Worm (Caenorhabditis elegans) whole organism, L4 larva: ENCODE results near the gene F45D3.2.

ENCODE experiments used
- F10B5.3 ChIP-seq: sonication (generic microtip); optimal IDR thresholded peaks from 2 replicates; lab custom pipeline; 2016; ENCODE audit warnings: mild to moderate bottlenecking, missing genetic modification characterization, missing compliant biosample characterization
- F49E8.2 ChIP-seq: sonication (generic microtip); optimal IDR thresholded peaks from 2 replicates; lab custom pipeline; 2016; ENCODE audit warnings: missing compliant biosample characterization, mild to moderate bottlenecking, missing genetic modification characterization, borderline replicate concordance
- T20F7.1 ChIP-seq: fragments of 200-800 bp; sonication (Bioruptor generic); optimal IDR thresholded peaks from 2 replicates; lab custom pipeline; 2018; ENCODE audit warnings: mild to moderate bottlenecking, missing genetic modification characterization, missing compliant biosample characterization
- T26A8.4 ChIP-seq: fragments of 200-800 bp; sonication (Bioruptor generic); IDR thresholded peaks from 2 replicates; pipeline ENCODE4 v1.3.6; 2022; ENCODE audit warnings: missing genetic modification characterization, missing compliant biosample characterization
- Y105C5A.15 ChIP-seq: fragments of 200-800 bp; sonication (Bioruptor generic); IDR thresholded peaks from 2 replicates; pipeline ENCODE4 v1.3.6; 2022; ENCODE audit warnings: missing genetic modification characterization, missing compliant biosample characterization
- Y5F2A.4 ChIP-seq: fragments of 200-800 bp; sonication (Bioruptor generic); optimal IDR thresholded peaks from 2 replicates; lab custom pipeline; 2018; ENCODE audit warnings: mild to moderate bottlenecking, missing genetic modification characterization, missing compliant biosample characterization
- attf-4 ChIP-seq: sonication (generic microtip); optimal IDR thresholded peaks from 3 replicates; lab custom pipeline; 2017; ENCODE audit warnings: missing biosample characterization, missing genetic modification characterization
- ceh-20 ChIP-seq: fragments of 200-800 bp; sonication (Bioruptor generic); IDR thresholded peaks from 2 replicates; pipeline ENCODE4 v1.3.6; 2022; ENCODE audit warnings: missing genetic modification reagents, missing genetic modification characterization, missing compliant biosample characterization
- ceh-28 ChIP-seq: fragments of 150-350 bp; optimal IDR thresholded peaks from 2 replicates; lab custom pipeline; 2014; ENCODE audit warnings: missing biosample characterization, missing genetic modification reagents, missing genetic modification characterization
- ceh-32 ChIP-seq: sonication (generic microtip); optimal IDR thresholded peaks from 2 replicates; lab custom pipeline; 2016; ENCODE audit warnings: mild to moderate bottlenecking, missing genetic modification characterization, missing compliant biosample characterization; ENCODE audit not compliant: poor library complexity
- ces-1 ChIP-seq: fragments of 150-350 bp; sonication (generic microtip); optimal IDR thresholded peaks from 4 replicates; lab custom pipeline; 2014; ENCODE audit warnings: missing biosample characterization, missing genetic modification reagents, missing genetic modification characterization
- ctbp-1 ChIP-seq: fragments of 200-800 bp; sonication (Bioruptor generic); IDR thresholded peaks from 2 replicates; pipeline ENCODE4 v1.3.6; 2022; ENCODE audit warnings: missing genetic modification reagents, missing genetic modification characterization, missing compliant biosample characterization
- daf-12 ChIP-seq: fragments of 150-350 bp; optimal IDR thresholded peaks from 2 replicates; lab custom pipeline; 2014; ENCODE audit warnings: missing biosample characterization, missing genetic modification reagents, missing genetic modification characterization
- dmd-9 ChIP-seq: fragments of 200-800 bp; sonication (Bioruptor generic); IDR thresholded peaks from 2 replicates; pipeline ENCODE4 v1.3.6; 2022; ENCODE audit warnings: missing genetic modification reagents, missing genetic modification characterization, missing compliant biosample characterization
- dve-1 ChIP-seq: sonication (generic microtip); optimal IDR thresholded peaks from 2 replicates; lab custom pipeline; 2017; ENCODE audit warnings: antibody characterized with exemption, mild to moderate bottlenecking, missing genetic modification characterization, missing compliant biosample characterization; ENCODE audit not compliant: insufficient read depth
- fkh-10 ChIP-seq: fragments of 150-350 bp; optimal IDR thresholded peaks from 2 replicates; lab custom pipeline; 2014; ENCODE audit warnings: missing biosample characterization, missing genetic modification reagents, missing genetic modification characterization
- gei-8 ChIP-seq: fragments of 200-800 bp; sonication (Bioruptor generic); optimal IDR thresholded peaks from 2 replicates; lab custom pipeline; 2018; ENCODE audit warnings: mild to moderate bottlenecking, missing genetic modification characterization, missing compliant biosample characterization
- hlh-11 ChIP-seq: fragments of 200-800 bp; sonication (Bioruptor generic); optimal IDR thresholded peaks from 2 replicates; lab custom pipeline; 2018; ENCODE audit warnings: mild to moderate bottlenecking, missing genetic modification characterization, missing compliant biosample characterization
- hlh-30 ChIP-seq: sonication (generic microtip); optimal IDR thresholded peaks from 2 replicates; lab custom pipeline; 2017; ENCODE audit warnings: antibody characterized with exemption, mild to moderate bottlenecking, missing genetic modification characterization, missing compliant biosample characterization; ENCODE audit not compliant: insufficient read depth
- lin-13 ChIP-seq: fragments of 150-350 bp; optimal IDR thresholded peaks from 2 replicates; lab custom pipeline; 2014; ENCODE audit warnings: missing biosample characterization, missing genetic modification reagents, missing genetic modification characterization
- lin-15B ChIP-seq: fragments of 150-350 bp; sonication (generic microtip); optimal IDR thresholded peaks from 3 replicates; lab custom pipeline; 2014; ENCODE audit warnings: missing biosample characterization, missing genetic modification characterization
- lin-29 ChIP-seq: fragments of 200-800 bp; sonication (Bioruptor generic); IDR thresholded peaks from 2 replicates; pipeline ENCODE4 v1.3.6; 2022; ENCODE audit warnings: missing genetic modification reagents, missing genetic modification characterization, missing compliant biosample characterization
- lin-38 ChIP-seq: fragments of 200-800 bp; sonication (Bioruptor generic); IDR thresholded peaks from 2 replicates; pipeline ENCODE4 v1.3.6; 2022; ENCODE audit warnings: missing genetic modification reagents, missing genetic modification characterization, missing compliant biosample characterization
- lin-39 ChIP-seq: fragments of 150-350 bp; optimal IDR thresholded peaks from 2 replicates; lab custom pipeline; 2014; ENCODE audit warnings: missing biosample characterization, missing genetic modification reagents, missing genetic modification characterization
- lsy-2 ChIP-seq, 2 experiments: fragments of 150-350 bp in 1 of 2; sonication (generic microtip) in 1 of 2; optimal IDR thresholded peaks; 2 replicates each; lab custom pipeline; 2014 to 2017; ENCODE audit warnings: missing biosample characterization in 2 of 2, missing genetic modification characterization in 2 of 2
- madf-9 ChIP-seq: fragments of 200-800 bp; sonication (Bioruptor generic); conservative IDR thresholded peaks from 2 replicates; pipeline ENCODE4 v1.3.6; 2022; ENCODE audit warnings: missing genetic modification reagents, missing genetic modification characterization, missing compliant biosample characterization
- mep-1 ChIP-seq: fragments of 150-350 bp; sonication (generic microtip); optimal IDR thresholded peaks from 3 replicates; lab custom pipeline; 2014; ENCODE audit warnings: missing biosample characterization, missing genetic modification characterization
- mes-2 ChIP-seq: sonication (generic microtip); optimal IDR thresholded peaks from 2 replicates; lab custom pipeline; 2016; ENCODE audit warnings: missing genotype, mild to moderate bottlenecking, missing genetic modification characterization, missing compliant biosample characterization; ENCODE audit not compliant: poor library complexity, severe bottlenecking
- nhr-102 ChIP-seq: sonication (generic microtip); optimal IDR thresholded peaks from 2 replicates; lab custom pipeline; 2016; ENCODE audit warnings: mild to moderate bottlenecking, missing genetic modification characterization, moderate library complexity, missing compliant biosample characterization
- nhr-48 ChIP-seq: sonication (generic microtip); optimal IDR thresholded peaks from 2 replicates; lab custom pipeline; 2016; ENCODE audit warnings: mild to moderate bottlenecking, missing genetic modification characterization, missing compliant biosample characterization
- nhr-6 ChIP-seq: fragments of 150-350 bp; optimal IDR thresholded peaks from 2 replicates; lab custom pipeline; 2014; ENCODE audit warnings: missing biosample characterization, missing genetic modification characterization
- pha-4 ChIP-seq, 2 experiments: fragments of 150-350 bp in 1 of 2; fragments of 200-800 bp in 1 of 2; sonication (Bioruptor generic) in 1 of 2; IDR thresholded peaks in 1 of 2; optimal IDR thresholded peaks in 1 of 2; 2 replicates each; pipeline versions ENCODE4 v1.3.6 to Lab custom; 2014 to 2022; ENCODE audit warnings: missing genetic modification characterization in 2 of 2, missing genetic modification reagents in 2 of 2, missing biosample characterization in 1 of 2, missing compliant biosample characterization in 1 of 2
- php-3 ChIP-seq: fragments of 200-800 bp; sonication (Bioruptor generic); IDR thresholded peaks from 2 replicates; pipeline ENCODE4 v1.3.6; 2022; ENCODE audit warnings: missing genetic modification reagents, missing genetic modification characterization, missing compliant biosample characterization
- rbr-2 ChIP-seq: sonication (generic microtip); optimal IDR thresholded peaks from 2 replicates; lab custom pipeline; 2016; ENCODE audit warnings: missing genotype, missing genetic modification characterization, missing compliant biosample characterization
- set-16 ChIP-seq: fragments of 200-800 bp; sonication (Bioruptor generic); IDR thresholded peaks from 2 replicates; pipeline ENCODE4 v1.3.6; 2022; ENCODE audit warnings: missing genetic modification reagents, missing genetic modification characterization, missing compliant biosample characterization
- snpc-1.2 ChIP-seq: fragments of 200-800 bp; sonication (Bioruptor generic); IDR thresholded peaks from 2 replicates; pipeline ENCODE4 v1.3.6; 2022; ENCODE audit warnings: missing genetic modification reagents, missing genetic modification characterization, missing compliant biosample characterization
- spr-3 ChIP-seq: fragments of 200-800 bp; sonication (Bioruptor generic); optimal IDR thresholded peaks from 2 replicates; lab custom pipeline; 2018; ENCODE audit warnings: mild to moderate bottlenecking, missing genetic modification characterization, missing compliant biosample characterization
- tra-1 ChIP-seq: fragments of 200-800 bp; sonication (Bioruptor generic); IDR thresholded peaks from 2 replicates; pipeline ENCODE4 v1.3.6; 2022; ENCODE audit warnings: missing genetic modification reagents, missing genetic modification characterization, missing compliant biosample characterization
- unc-62 ChIP-seq, 3 experiments: fragments of 150-350 bp in 1 of 3; sonication (generic microtip); optimal IDR thresholded peaks in 2 of 3; peaks in 1 of 3; 1 replicate in 1 of 3; 2 replicates in 2 of 3; lab custom pipeline; 2014 to 2017; ENCODE audit warnings: missing biosample characterization in 3 of 3, missing genetic modification characterization in 3 of 3, missing genetic modification reagents in 3 of 3, missing genotype in 1 of 3
- zip-11 ChIP-seq: fragments of 200-800 bp; sonication (Bioruptor generic); IDR thresholded peaks from 2 replicates; pipeline ENCODE4 v1.3.6; 2022; ENCODE audit warnings: missing genetic modification characterization, missing compliant biosample characterization
- zip-2 ChIP-seq: fragments of 150-350 bp; optimal IDR thresholded peaks from 2 replicates; lab custom pipeline; 2014; ENCODE audit warnings: missing biosample characterization, missing genetic modification characterization
- ztf-11 ChIP-seq: fragments of 150-350 bp; optimal IDR thresholded peaks from 2 replicates; lab custom pipeline; 2014; ENCODE audit warnings: missing biosample characterization, missing genetic modification characterization
- ztf-7 ChIP-seq: fragments of 150-350 bp; optimal IDR thresholded peaks from 2 replicates; lab custom pipeline; 2014; ENCODE audit warnings: missing biosample characterization, missing genetic modification characterization

Gene F45D3.2

DNA sequence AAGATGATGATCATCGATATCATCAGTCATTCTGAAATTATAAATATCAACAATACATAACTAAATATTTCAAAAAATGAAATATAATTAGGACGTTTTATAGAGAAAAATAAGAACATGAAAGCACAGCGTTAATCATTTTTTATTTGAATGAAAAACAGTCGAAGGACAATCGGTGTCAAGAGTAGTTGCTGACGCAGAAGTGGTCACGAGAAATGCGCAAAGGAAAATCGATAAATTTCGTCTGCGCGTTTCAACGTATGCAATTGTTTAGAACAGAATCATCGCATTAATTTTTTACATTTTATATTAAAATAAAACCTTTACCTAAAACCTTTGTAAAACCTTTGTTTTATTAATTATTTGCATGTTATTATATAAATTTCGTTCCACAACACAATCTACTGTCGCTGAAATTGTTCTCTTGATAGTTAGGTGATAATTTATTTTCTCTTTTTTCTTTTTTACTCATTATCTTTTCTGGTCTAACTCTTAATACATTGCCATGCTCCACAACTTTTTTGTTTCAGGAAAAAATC lies 43.0 kb upstream of the F45D3.2 start, which contains the start of the genes W04D2.4 and rbm-25 (continued):
- TF ChIP-seq php-3 (GFP tag; lab: Robert Waterston, UW) (no peak), ztf-7 (tag; lab: Kevin White, UChicago) (peak; percentile 67), ceh-32 (tag; lab: Kevin White, UChicago) (no peak), T26A8.4 (peak; percentile 69), lin-13 (GFP tag; lab: Kevin White, UChicago) (peak; percentile 22), mes-2 (peak; percentile 89), F10B5.3 (peak; percentile 58), ctbp-1 (GFP tag; lab: Robert Waterston, UW) (0 out of 2 replicates have a peak, but pooled peaks have one; percentile 52), hlh-11 (tag; lab: Kevin White, UChicago) (peak; percentile 56), ceh-28 (tag; lab: Kevin White, UChicago) (peak; percentile 54), zip-2 (tag; lab: Kevin White, UChicago) (no peak), lin-39 (tag; lab: Kevin White, UChicago) (no peak), pha-4 (GFP tag; IDR thresholded peaks at IDR 0.05; lab: Robert Waterston, UW) (no peak), pha-4 (tag; optimal IDR thresholded peaks at IDR 0.05; lab: Kevin White, UChicago) (no peak), spr-3 (GFP tag; lab: Kevin White, UChicago) (no peak), lin-38 (GFP tag; lab: Robert Waterston, UW) (peak; percentile 71), lin-29 (no peak), F49E8.2 (tag; lab: Kevin White, UChicago) (no peak), ces-1 (no peak), gei-8 (GFP tag; lab: Kevin White, UChicago) (no peak), nhr-6 (tag; lab: Kevin White, UChicago) (peak; percentile 86), daf-12 (no peak), tra-1 (no peak), ztf-11 (tag; lab: Kevin White, UChicago) (no peak), fkh-10 (peak; percentile 1), rbr-2 (tag; lab: Kevin White, UChicago) (peak; percentile 72), dmd-9 (GFP tag; lab: Robert Waterston, UW) (no peak), zip-11 (GFP tag; lab: Robert Waterston, UW) (no peak), dve-1 (tag; lab: Kevin White, UChicago) (peak; percentile 82), lsy-2 (tag; optimal IDR thresholded peaks at IDR 0.05; lab: Kevin White, UChicago) (peak; percentile 4 to 90), lin-15B (tag; lab: Kevin White, UChicago) (no peak), hlh-30 (tag; lab: Kevin White, UChicago) (peak; percentile 63), set-16 (GFP tag; lab: Robert Waterston, UW) (no peak), snpc-1.2 (no peak), Y5F2A.4 (no peak), nhr-48 (tag; lab: Kevin White, UChicago) (peak; percentile 49), Y105C5A.15 (GFP tag; lab: Robert Waterston, UW) (no peak), unc-62 (GFP tag; optimal IDR thresholded peaks at IDR 0.05 in 1 of 2; lab: Kevin White, UChicago) (no peak), unc-62 (tag; optimal IDR thresholded peaks at IDR 0.05; lab: Kevin White, UChicago) (no peak), nhr-102 (peak; percentile 67), madf-9 (GFP tag; lab: Robert Waterston, UW) (no peak), T20F7.1 (GFP tag; lab: Kevin White, UChicago) (peak; percentile 80), mep-1 (tag; lab: Kevin White, UChicago) (peak; percentile 72), ceh-20 (GFP tag; lab: Robert Waterston, UW) (no peak), attf-4 (no peak)
